Worm (Caenorhabditis elegans) whole organism, L1 larva: Measurements from ENCODE around the gene str-37.

ENCODE experiments used
- C16A3.4 ChIP-seq: fragments of 150-350 bp; optimal IDR thresholded peaks from 2 replicates; lab custom pipeline; 2014; ENCODE audit warnings: missing biosample characterization, missing genetic modification characterization
- C34B4.2 ChIP-seq: sonication (generic microtip); optimal IDR thresholded peaks from 2 replicates; lab custom pipeline; 2017; ENCODE audit warnings: mild to moderate bottlenecking, missing genetic modification characterization, missing compliant biosample characterization
- Y116A8C.19 ChIP-seq: sonication (generic microtip); optimal IDR thresholded peaks from 2 replicates; lab custom pipeline; 2016; ENCODE audit warnings: missing compliant biosample characterization, missing genetic modification characterization, borderline replicate concordance
- aha-1 ChIP-seq: fragments of 150-350 bp; optimal IDR thresholded peaks from 2 replicates; lab custom pipeline; 2014; ENCODE audit warnings: missing biosample characterization, missing genetic modification characterization
- alr-1 ChIP-seq: fragments of 200-800 bp; sonication (Bioruptor generic); optimal IDR thresholded peaks from 2 replicates; lab custom pipeline; 2018; ENCODE audit warnings: borderline replicate concordance, mild to moderate bottlenecking, missing genetic modification characterization, missing compliant biosample characterization
- aly-2 ChIP-seq: fragments of 150-350 bp; optimal IDR thresholded peaks from 2 replicates; lab custom pipeline; 2014; ENCODE audit warnings: missing biosample characterization, missing genetic modification characterization
- blmp-1 ChIP-seq: fragments of 150-350 bp; optimal IDR thresholded peaks from 2 replicates; lab custom pipeline; 2014; ENCODE audit warnings: missing biosample characterization, missing genetic modification characterization
- ceh-82 ChIP-seq, 3 experiments: fragments of 150-350 bp in 1 of 3; sonication (generic microtip) in 2 of 3; optimal IDR thresholded peaks; 2 replicates each; lab custom pipeline; 2014 to 2017; ENCODE audit warnings: missing biosample characterization in 3 of 3, missing genetic modification characterization in 3 of 3
- ceh-88 ChIP-seq: fragments of 200-800 bp; sonication (Bioruptor generic); IDR thresholded peaks from 2 replicates; pipeline ENCODE4 v1.3.6; 2022; ENCODE audit warnings: missing genetic modification characterization, missing compliant biosample characterization
- ces-1 ChIP-seq: fragments of 150-350 bp; optimal IDR thresholded peaks from 2 replicates; lab custom pipeline; 2014; ENCODE audit warnings: missing biosample characterization, missing genetic modification reagents, missing genetic modification characterization
- dpl-1 ChIP-seq, 3 experiments: fragments of 150-350 bp in 2 of 3; sonication (generic microtip) in 1 of 3; optimal IDR thresholded peaks; 2 replicates each; lab custom pipeline; 2014 to 2017; ENCODE audit warnings: missing biosample characterization in 3 of 3, missing genetic modification characterization in 3 of 3, missing genetic modification reagents in 3 of 3
- efl-1 ChIP-seq, 4 experiments: fragments of 150-350 bp; optimal IDR thresholded peaks in 3 of 4; peaks in 1 of 4; 1 replicate in 1 of 4; 2 replicates in 3 of 4; lab custom pipeline; 2014; ENCODE audit warnings: missing biosample characterization in 2 of 4, missing genetic modification characterization in 2 of 4, missing genetic modification reagents in 2 of 4
- efl-3 ChIP-seq: fragments of 200-800 bp; sonication (Bioruptor generic); optimal IDR thresholded peaks from 2 replicates; lab custom pipeline; 2018; ENCODE audit warnings: mild to moderate bottlenecking, missing genetic modification characterization, missing compliant biosample characterization
- elt-2 ChIP-seq: sonication (generic microtip); optimal IDR thresholded peaks from 2 replicates; lab custom pipeline; 2016; ENCODE audit warnings: missing genetic modification characterization, mild to moderate bottlenecking, inconsistent platforms, missing compliant biosample characterization, missing genetic modification reagents
- fkh-10 ChIP-seq: sonication (generic microtip); optimal IDR thresholded peaks from 2 replicates; lab custom pipeline; 2017; ENCODE audit warnings: missing biosample characterization, missing genetic modification reagents, missing genetic modification characterization
- fkh-4 ChIP-seq: sonication (generic microtip); optimal IDR thresholded peaks from 2 replicates; lab custom pipeline; 2016; ENCODE audit warnings: missing compliant biosample characterization, missing genetic modification characterization, borderline replicate concordance
- fkh-8 ChIP-seq: sonication (generic microtip); optimal IDR thresholded peaks from 2 replicates; lab custom pipeline; 2016; ENCODE audit warnings: mild to moderate bottlenecking, missing genetic modification characterization, missing compliant biosample characterization
- grh-1 ChIP-seq: fragments of 200-800 bp; sonication (Bioruptor generic); IDR thresholded peaks from 2 replicates; pipeline ENCODE4 v1.3.6; 2022; ENCODE audit warnings: missing genetic modification reagents, missing genetic modification characterization, missing compliant biosample characterization
- hlh-17 ChIP-seq: fragments of 200-800 bp; sonication (Bioruptor generic); optimal IDR thresholded peaks from 2 replicates; lab custom pipeline; 2018; ENCODE audit warnings: missing genetic modification characterization, mild to moderate bottlenecking, missing compliant biosample characterization, moderate library complexity, borderline replicate concordance
- irx-1 ChIP-seq: sonication (generic microtip); optimal IDR thresholded peaks from 2 replicates; lab custom pipeline; 2016; ENCODE audit warnings: missing genetic modification characterization, missing compliant biosample characterization
- jun-1 ChIP-seq: fragments of 150-350 bp; optimal IDR thresholded peaks from 2 replicates; lab custom pipeline; 2014; ENCODE audit warnings: missing biosample characterization, missing genetic modification reagents, missing genetic modification characterization
- lin-13 ChIP-seq: fragments of 150-350 bp; optimal IDR thresholded peaks from 2 replicates; lab custom pipeline; 2014; ENCODE audit warnings: missing biosample characterization, missing genetic modification reagents, missing genetic modification characterization
- lin-14 ChIP-seq: fragments of 200-800 bp; sonication (Bioruptor generic); optimal IDR thresholded peaks from 2 replicates; lab custom pipeline; 2018; ENCODE audit warnings: mild to moderate bottlenecking, missing genetic modification characterization, moderate library complexity, missing compliant biosample characterization
- lin-15B ChIP-seq: fragments of 150-350 bp; sonication (generic microtip); optimal IDR thresholded peaks from 3 replicates; lab custom pipeline; 2014; ENCODE audit warnings: missing biosample characterization, missing genetic modification characterization
- lin-35 ChIP-seq, 2 experiments: fragments of 150-350 bp; optimal IDR thresholded peaks; 2 replicates each; lab custom pipeline; 2014; ENCODE audit warnings: missing biosample characterization in 2 of 2, missing genetic modification characterization in 2 of 2, missing genetic modification reagents in 2 of 2
- lin-39 ChIP-seq: fragments of 150-350 bp; optimal IDR thresholded peaks from 2 replicates; lab custom pipeline; 2014; ENCODE audit warnings: missing biosample characterization, missing genetic modification reagents, missing genetic modification characterization
- lir-3 ChIP-seq: sonication (generic microtip); optimal IDR thresholded peaks from 2 replicates; lab custom pipeline; 2016; ENCODE audit warnings: mild to moderate bottlenecking, missing genetic modification characterization, moderate library complexity, missing compliant biosample characterization; ENCODE audit not compliant: poor library complexity
- lsy-2 ChIP-seq, 2 experiments: fragments of 150-350 bp; optimal IDR thresholded peaks; 2 replicates each; lab custom pipeline; 2014; ENCODE audit warnings: missing biosample characterization in 2 of 2, missing genetic modification characterization in 2 of 2
- mab-9 ChIP-seq: fragments of 200-800 bp; sonication (Bioruptor generic); IDR thresholded peaks from 2 replicates; pipeline ENCODE4 v1.3.6; 2022; ENCODE audit warnings: missing genetic modification reagents, missing genetic modification characterization, missing compliant biosample characterization
- mep-1 ChIP-seq: fragments of 150-350 bp; optimal IDR thresholded peaks from 2 replicates; lab custom pipeline; 2014; ENCODE audit warnings: missing biosample characterization, missing genetic modification characterization
- nhr-11 ChIP-seq: fragments of 150-350 bp; optimal IDR thresholded peaks from 2 replicates; lab custom pipeline; 2014; ENCODE audit warnings: missing biosample characterization, missing genetic modification characterization
- nhr-20 ChIP-seq: sonication (generic microtip); optimal IDR thresholded peaks from 2 replicates; lab custom pipeline; 2016; ENCODE audit warnings: mild to moderate bottlenecking, missing genetic modification characterization, missing compliant biosample characterization
- nhr-237 ChIP-seq: fragments of 150-350 bp; optimal IDR thresholded peaks from 2 replicates; lab custom pipeline; 2014; ENCODE audit warnings: missing biosample characterization, missing genetic modification characterization
- nhr-47 ChIP-seq: sonication (generic microtip); optimal IDR thresholded peaks from 2 replicates; lab custom pipeline; 2016; ENCODE audit warnings: mild to moderate bottlenecking, missing genetic modification characterization, moderate library complexity, missing compliant biosample characterization
- nhr-71 ChIP-seq: sonication (generic microtip); optimal IDR thresholded peaks from 2 replicates; lab custom pipeline; 2016; ENCODE audit warnings: mild to moderate bottlenecking, missing genetic modification characterization, moderate library complexity, missing compliant biosample characterization
- nhr-76 ChIP-seq: sonication (generic microtip); optimal IDR thresholded peaks from 2 replicates; lab custom pipeline; 2017; ENCODE audit warnings: missing biosample characterization, missing genetic modification characterization
- nhr-85 ChIP-seq: sonication (generic microtip); peaks from one replicate; lab custom pipeline; 2016; ENCODE audit warnings: missing genetic modification characterization, inconsistent platforms, missing compliant biosample characterization
- nhr-90 ChIP-seq: sonication (generic microtip); optimal IDR thresholded peaks from 2 replicates; lab custom pipeline; 2016; ENCODE audit warnings: mild to moderate bottlenecking, missing genetic modification characterization, missing compliant biosample characterization; ENCODE audit not compliant: poor library complexity
- pqm-1 ChIP-seq: sonication (generic microtip); optimal IDR thresholded peaks from 3 replicates; lab custom pipeline; 2017; ENCODE audit warnings: missing biosample characterization, missing genetic modification characterization
- rnt-1 ChIP-seq: sonication (generic microtip); optimal IDR thresholded peaks from 2 replicates; lab custom pipeline; 2016; ENCODE audit warnings: mild to moderate bottlenecking, missing genetic modification characterization, moderate library complexity, missing compliant biosample characterization
- snpc-4 ChIP-seq: fragments of 150-350 bp; optimal IDR thresholded peaks from 2 replicates; lab custom pipeline; 2014; ENCODE audit warnings: missing biosample characterization, missing genetic modification characterization
- snu-23 ChIP-seq: sonication (generic microtip); optimal IDR thresholded peaks from 2 replicates; lab custom pipeline; 2016; ENCODE audit warnings: missing genetic modification characterization, missing compliant biosample characterization
- sox-4 ChIP-seq: sonication (generic microtip); optimal IDR thresholded peaks from 2 replicates; lab custom pipeline; 2016; ENCODE audit warnings: missing genetic modification characterization, missing compliant biosample characterization
- sptf-1 ChIP-seq: fragments of 150-350 bp; optimal IDR thresholded peaks from 2 replicates; lab custom pipeline; 2014; ENCODE audit warnings: missing biosample characterization, missing genetic modification characterization
- sup-37 ChIP-seq: fragments of 200-800 bp; sonication (Bioruptor generic); optimal IDR thresholded peaks from 2 replicates; lab custom pipeline; 2018; ENCODE audit warnings: mild to moderate bottlenecking, missing genetic modification characterization, missing compliant biosample characterization
- unc-130 ChIP-seq: fragments of 150-350 bp; optimal IDR thresholded peaks from 2 replicates; lab custom pipeline; 2017; ENCODE audit warnings: missing biosample characterization, missing genetic modification characterization, inconsistent platforms
- unc-62 ChIP-seq: fragments of 150-350 bp; optimal IDR thresholded peaks from 2 replicates; lab custom pipeline; 2014; ENCODE audit warnings: missing biosample characterization, missing genetic modification reagents, missing genetic modification characterization
- unc-86 ChIP-seq: sonication (generic microtip); optimal IDR thresholded peaks from 2 replicates; lab custom pipeline; 2016; ENCODE audit warnings: missing genetic modification characterization, missing compliant biosample characterization
- unc-98 ChIP-seq: fragments of 200-800 bp; sonication (Bioruptor generic); IDR thresholded peaks from 2 replicates; pipeline ENCODE4 v1.3.6; 2022; ENCODE audit warnings: missing genetic modification characterization, missing compliant biosample characterization
- zip-4 ChIP-seq: fragments of 200-800 bp; sonication (Bioruptor generic); optimal IDR thresholded peaks from 2 replicates; lab custom pipeline; 2018; ENCODE audit warnings: mild to moderate bottlenecking, missing genetic modification characterization, moderate library complexity, missing compliant biosample characterization
- ztf-4 ChIP-seq: fragments of 150-350 bp; optimal IDR thresholded peaks from 2 replicates; lab custom pipeline; 2014; ENCODE audit warnings: missing biosample characterization, missing genetic modification characterization

Gene str-37

ce11 chrV:13374532-13374931 is 47.0 kb downstream of the str-37 start:
- TF ChIP-seq unc-130 (tag; lab: Kevin White, UChicago) (no peak), lsy-2 (tag; optimal IDR thresholded peaks at IDR 0.05; lab: Kevin White, UChicago) (peak; percentile 31 to 61), ces-1 (GFP tag; lab: Kevin White, UChicago) (no peak), sptf-1 (tag; lab: Kevin White, UChicago) (no peak), dpl-1 (GFP tag; optimal IDR thresholded peaks at IDR 0.05; lab: Kevin White, UChicago) (peak in 1 of 3 experiments; percentile 34), efl-1 (optimal IDR thresholded peaks at IDR 0.05; lab: Kevin White, UChicago) (peak; percentile 19 to 32), efl-1 (GFP tag; optimal IDR thresholded peaks at IDR 0.05 in 1 of 2; lab: Kevin White, UChicago) (peak in 1 of 2 experiments; percentile 50), mab-9 (GFP tag; lab: Robert Waterston, UW) (no peak), aha-1 (tag; lab: Kevin White, UChicago) (no peak), nhr-85 (tag; lab: Kevin White, UChicago) (peak; percentile 97), C16A3.4 (tag; lab: Kevin White, UChicago) (peak; percentile 23), nhr-47 (peak; percentile 18), nhr-90 (tag; lab: Kevin White, UChicago) (peak; percentile 45), unc-98 (GFP tag; lab: Robert Waterston, UW) (no peak), fkh-4 (tag; lab: Kevin White, UChicago) (no peak), blmp-1 (tag; lab: Kevin White, UChicago) (peak; percentile 82), alr-1 (no peak), sup-37 (GFP tag; lab: Kevin White, UChicago) (no peak), lir-3 (tag; lab: Kevin White, UChicago) (no peak), snu-23 (GFP tag; lab: Kevin White, UChicago) (peak; percentile 31), Y116A8C.19 (tag; lab: Kevin White, UChicago) (no peak), efl-3 (GFP tag; lab: Kevin White, UChicago) (no peak), lin-15B (tag; lab: Kevin White, UChicago) (no peak), nhr-76 (tag; lab: Kevin White, UChicago) (no peak), lin-14 (GFP tag; lab: Kevin White, UChicago) (peak; percentile 84), aly-2 (tag; lab: Kevin White, UChicago) (no peak), ceh-82 (tag; optimal IDR thresholded peaks at IDR 0.05; lab: Kevin White, UChicago) (peak in 2 of 3 experiments; percentile 13 to 26), jun-1 (tag; lab: Kevin White, UChicago) (no peak), mep-1 (tag; lab: Kevin White, UChicago) (peak; percentile 61), fkh-8 (tag; lab: Kevin White, UChicago) (no peak), unc-86 (tag; lab: Kevin White, UChicago) (no peak), grh-1 (peak; percentile 94), unc-62 (no peak), sox-4 (tag; lab: Kevin White, UChicago) (no peak), snpc-4 (tag; lab: Kevin White, UChicago) (no peak), nhr-11 (tag; lab: Kevin White, UChicago) (no peak), hlh-17 (GFP tag; lab: Kevin White, UChicago) (no peak), nhr-237 (tag; lab: Kevin White, UChicago) (no peak), lin-35 (GFP tag; optimal IDR thresholded peaks at IDR 0.05; lab: Kevin White, UChicago) (peak; percentile 17 to 24), zip-4 (GFP tag; lab: Kevin White, UChicago) (no peak), ceh-88 (GFP tag; lab: Robert Waterston, UW) (no peak), lin-39 (tag; lab: Kevin White, UChicago) (no peak), nhr-20 (tag; lab: Kevin White, UChicago) (peak; percentile 46), rnt-1 (tag; lab: Kevin White, UChicago) (peak; percentile 48), elt-2 (tag; lab: Kevin White, UChicago) (no peak), irx-1 (tag; lab: Kevin White, UChicago) (no peak), fkh-10 (GFP tag; lab: Kevin White, UChicago) (no peak), C34B4.2 (no peak), ztf-4 (tag; lab: Kevin White, UChicago) (peak; percentile 42), pqm-1 (tag; lab: Kevin White, UChicago) (no peak), lin-13 (peak; percentile 14), nhr-71 (tag; lab: Kevin White, UChicago) (peak; percentile 56)
